Fruit fly (Drosophila melanogaster): ENCODE results near the gene CG13245.

DNA sequence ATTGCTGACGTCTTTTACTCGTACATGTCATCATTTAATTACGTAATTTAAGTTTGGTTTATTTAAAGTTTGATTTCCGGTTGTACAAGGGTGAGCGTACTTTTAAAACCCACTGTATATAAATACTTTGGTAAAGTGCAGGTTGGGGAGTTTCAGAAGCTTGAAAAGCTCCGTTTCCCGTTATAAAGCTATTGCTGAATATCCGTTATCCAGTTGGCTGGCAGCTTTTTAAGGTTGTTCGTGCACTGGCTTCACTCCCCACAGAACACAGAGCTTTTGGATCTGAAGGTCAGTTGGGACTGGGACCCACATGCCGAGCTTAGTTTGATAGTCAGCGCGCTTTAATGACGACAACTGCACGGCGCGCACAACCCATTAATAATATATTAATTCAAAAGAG, 37.6 kb downstream of the CG13245 start, which contains the start of the genes BicC and CG45084:
- no peak for TF ChIP-seq pan (optimal IDR thresholded peaks at IDR 0.05)
- TF ChIP-seq ey (GFP tag; optimal IDR thresholded peaks at IDR 0.05) = no peak
